Fruit fly (Drosophila melanogaster) whole organism, embryonic: ENCODE data around the gene CG42847.

Experiments used
- Abd-B ChIP-seq: fragments of 200-800 bp; sonication (Bioruptor generic); optimal IDR thresholded peaks from 2 replicates; lab custom pipeline; 2018; ENCODE audit warnings: missing biosample characterization, mild to moderate bottlenecking, missing genetic modification characterization, moderate library complexity
- Adf1 ChIP-seq: fragments of 200-800 bp; sonication (Bioruptor generic); IDR thresholded peaks from 2 replicates; pipeline ENCODE4 v1.3.6; 2022; ENCODE audit warnings: missing biosample characterization, missing genetic modification characterization
- BEAF-32 ChIP-seq: fragments of 200-800 bp; sonication (Bioruptor generic); optimal IDR thresholded peaks from 3 replicates; lab custom pipeline; 2017; ENCODE audit warnings: missing biosample characterization, missing genetic modification characterization, mild to moderate bottlenecking, moderate library complexity, missing genetic modification reagents
- C15 ChIP-seq: fragments of 200-800 bp; sonication (Bioruptor generic); IDR thresholded peaks from 3 replicates; pipeline ENCODE4 v1.3.6; 2022; ENCODE audit warnings: missing biosample characterization, missing genetic modification characterization
- CG11247 ChIP-seq: fragments of 200-800 bp; sonication (Bioruptor generic); IDR thresholded peaks from 2 replicates; pipeline ENCODE4 v1.3.6; 2022; ENCODE audit warnings: missing biosample characterization, missing genetic modification characterization
- CG11504 ChIP-seq: fragments of 200-800 bp; sonication (Bioruptor generic); optimal IDR thresholded peaks from 3 replicates; lab custom pipeline; 2019; ENCODE audit warnings: missing biosample characterization, mild to moderate bottlenecking, missing genetic modification characterization, moderate library complexity
- CG12219 ChIP-seq: fragments of 200-800 bp; sonication (Bioruptor generic); optimal IDR thresholded peaks from 3 replicates; lab custom pipeline; 2018; ENCODE audit warnings: missing biosample characterization, mild to moderate bottlenecking, missing genetic modification characterization
- CG13424 ChIP-seq: fragments of 200-800 bp; sonication (Bioruptor generic); optimal IDR thresholded peaks from 2 replicates; lab custom pipeline; 2019; ENCODE audit warnings: missing biosample characterization, mild to moderate bottlenecking, missing genetic modification characterization, moderate library complexity
- CG15514 ChIP-seq: fragments of 200-800 bp; sonication (Bioruptor generic); optimal IDR thresholded peaks from 3 replicates; lab custom pipeline; 2017; ENCODE audit warnings: missing biosample characterization, missing genetic modification characterization, mild to moderate bottlenecking, moderate library complexity, missing genetic modification reagents
- CG17361 ChIP-seq: fragments of 200-800 bp; sonication (Bioruptor generic); IDR thresholded peaks from 3 replicates; pipeline ENCODE4 v1.3.6; 2022; ENCODE audit warnings: missing biosample characterization, missing genetic modification characterization
- CG17612 ChIP-seq: fragments of 200-800 bp; sonication (Bioruptor generic); IDR thresholded peaks from 2 replicates; pipeline ENCODE4 v1.3.6; 2022; ENCODE audit warnings: missing biosample characterization, missing genetic modification characterization
- CG17802 ChIP-seq: fragments of 200-800 bp; sonication (Bioruptor generic); optimal IDR thresholded peaks from 2 replicates; lab custom pipeline; 2018; ENCODE audit warnings: missing biosample characterization, mild to moderate bottlenecking, missing genetic modification characterization, moderate library complexity
- CG18011 ChIP-seq: fragments of 200-800 bp; sonication (Bioruptor generic); optimal IDR thresholded peaks from 2 replicates; lab custom pipeline; 2017; ENCODE audit warnings: missing biosample characterization, missing genetic modification characterization, mild to moderate bottlenecking, moderate library complexity, missing genotype
- CG18262 ChIP-seq: fragments of 200-800 bp; optimal IDR thresholded peaks from 3 replicates; lab custom pipeline; 2019; ENCODE audit warnings: missing biosample characterization, mild to moderate bottlenecking, missing genetic modification characterization, moderate library complexity
- CG18476 ChIP-seq: fragments of 200-800 bp; sonication (Bioruptor generic); optimal IDR thresholded peaks from 2 replicates; lab custom pipeline; 2016; ENCODE audit warnings: missing biosample characterization, mild to moderate bottlenecking, missing genetic modification characterization
- CG32772 ChIP-seq: fragments of 200-800 bp; sonication (Bioruptor generic); IDR thresholded peaks from 2 replicates; pipeline ENCODE4 v1.3.6; 2022; ENCODE audit warnings: missing biosample characterization, missing genetic modification characterization
- CG34224 ChIP-seq: fragments of 200-800 bp; sonication (Bioruptor generic); IDR thresholded peaks from 3 replicates; pipeline ENCODE4 v1.3.6; 2022; ENCODE audit warnings: missing biosample characterization, missing genetic modification characterization; ENCODE audit not compliant: partially characterized antibody
- CG34422 ChIP-seq: fragments of 200-800 bp; sonication (Bioruptor generic); IDR thresholded peaks from 3 replicates; pipeline ENCODE4 v1.3.6; 2022; ENCODE audit warnings: missing biosample characterization, missing genetic modification characterization
- CG4404 ChIP-seq: fragments of 200-800 bp; sonication (Bioruptor generic); IDR thresholded peaks from 2 replicates; pipeline ENCODE4 v1.3.6; 2022; ENCODE audit warnings: missing biosample characterization, missing genetic modification characterization
- CG6813 ChIP-seq: fragments of 200-800 bp; sonication (Bioruptor generic); optimal IDR thresholded peaks from 2 replicates; lab custom pipeline; 2017; ENCODE audit warnings: missing biosample characterization, missing genetic modification characterization, mild to moderate bottlenecking, moderate library complexity, missing genetic modification reagents
- CG7963 ChIP-seq: fragments of 200-800 bp; sonication (Bioruptor generic); IDR thresholded peaks from 3 replicates; pipeline ENCODE4 v1.3.6; 2022; ENCODE audit warnings: missing biosample characterization, missing genetic modification characterization; ENCODE audit not compliant: partially characterized antibody
- CG8290 ChIP-seq, 3 experiments: fragments of 200-800 bp; sonication (Bioruptor generic); optimal IDR thresholded peaks; 2 replicates each; lab custom pipeline; 2016 to 2019; ENCODE audit warnings: missing biosample characterization in 3 of 3, missing genetic modification characterization in 3 of 3, mild to moderate bottlenecking in 2 of 3, moderate library complexity in 1 of 3
- CG9215 ChIP-seq: fragments of 200-800 bp; sonication (Bioruptor generic); IDR thresholded peaks from 2 replicates; pipeline ENCODE4 v1.3.6; 2022; ENCODE audit warnings: missing biosample characterization, missing genetic modification characterization
- CG9932 ChIP-seq: fragments of 200-800 bp; sonication (Bioruptor generic); IDR thresholded peaks from 2 replicates; pipeline ENCODE4 v1.3.6; 2022; ENCODE audit warnings: missing biosample characterization, missing genetic modification characterization
- CrebB ChIP-seq: fragments of 200-800 bp; sonication (Bioruptor generic); optimal IDR thresholded peaks from 3 replicates; lab custom pipeline; 2018; ENCODE audit warnings: missing biosample characterization, mild to moderate bottlenecking, missing genetic modification characterization
- Dref ChIP-seq: fragments of 200-800 bp; sonication (Bioruptor generic); IDR thresholded peaks from 2 replicates; pipeline ENCODE4 v1.3.6; 2022; ENCODE audit warnings: missing biosample characterization, missing genetic modification characterization
- Ets97D ChIP-seq: fragments of 200-800 bp; sonication (Bioruptor generic); optimal IDR thresholded peaks from 3 replicates; lab custom pipeline; 2016; ENCODE audit warnings: missing biosample characterization, missing genetic modification characterization
- HLH3B ChIP-seq: fragments of 200-800 bp; sonication (Bioruptor generic); IDR thresholded peaks from 2 replicates; pipeline ENCODE4 v1.3.6; 2022; ENCODE audit warnings: missing biosample characterization, missing genetic modification characterization
- HmgZ ChIP-seq: fragments of 200-800 bp; sonication (Bioruptor generic); optimal IDR thresholded peaks from 2 replicates; lab custom pipeline; 2018; ENCODE audit warnings: missing biosample characterization, mild to moderate bottlenecking, missing genetic modification characterization
- Hr78 ChIP-seq, 2 experiments: fragments of 200-800 bp in 1 of 2; fragments of >200 bp in 1 of 2; sonication (Bioruptor generic) in 1 of 2; optimal IDR thresholded peaks; 2 replicates each; lab custom pipeline; 2017 to 2019; ENCODE audit warnings: missing biosample characterization in 2 of 2, missing genetic modification characterization in 2 of 2, mild to moderate bottlenecking in 1 of 2, moderate library complexity in 1 of 2
- Jarid2 ChIP-seq: fragments of 200-800 bp; sonication (Bioruptor generic); optimal IDR thresholded peaks from 3 replicates; lab custom pipeline; 2017; ENCODE audit warnings: mild to moderate bottlenecking, missing biosample characterization, missing genetic modification reagents, missing genetic modification characterization
- Max ChIP-seq: fragments of 200-800 bp; sonication (Bioruptor generic); optimal IDR thresholded peaks from 2 replicates; lab custom pipeline; 2016; ENCODE audit warnings: missing biosample characterization, mild to moderate bottlenecking, missing genetic modification characterization
- NFAT ChIP-seq: fragments of 200-800 bp; sonication (Bioruptor generic); IDR thresholded peaks from 2 replicates; pipeline ENCODE4 v1.3.6; 2022; ENCODE audit warnings: missing biosample characterization, missing genetic modification characterization
- Sry-δ ChIP-seq: fragments of 200-800 bp; sonication (Bioruptor generic); optimal IDR thresholded peaks from 2 replicates; lab custom pipeline; 2016; ENCODE audit warnings: missing biosample characterization, missing genetic modification characterization
- Vsx1 ChIP-seq: fragments of 200-800 bp; sonication (Bioruptor generic); optimal IDR thresholded peaks from 2 replicates; lab custom pipeline; 2017; ENCODE audit warnings: missing biosample characterization, mild to moderate bottlenecking, missing genetic modification characterization, missing genetic modification reagents
- ab ChIP-seq: fragments of 200-800 bp; sonication (Bioruptor generic); optimal IDR thresholded peaks from 2 replicates; lab custom pipeline; 2016; ENCODE audit warnings: missing biosample characterization, missing genetic modification characterization
- caup ChIP-seq: fragments of 200-800 bp; sonication (Bioruptor generic); optimal IDR thresholded peaks from 3 replicates; lab custom pipeline; 2017; ENCODE audit warnings: missing biosample characterization, mild to moderate bottlenecking, missing genetic modification characterization, moderate library complexity; ENCODE audit not compliant: severe bottlenecking
- chn ChIP-seq: fragments of 200-800 bp; sonication (Bioruptor generic); optimal IDR thresholded peaks from 2 replicates; lab custom pipeline; 2016; ENCODE audit warnings: missing biosample characterization, missing genetic modification characterization
- da ChIP-seq: fragments of 200-800 bp; sonication (Bioruptor generic); optimal IDR thresholded peaks from 2 replicates; lab custom pipeline; 2016; ENCODE audit warnings: missing biosample characterization, missing genetic modification characterization
- dm ChIP-seq: fragments of 200-800 bp; sonication (Bioruptor generic); optimal IDR thresholded peaks from 3 replicates; lab custom pipeline; 2016; ENCODE audit warnings: missing biosample characterization, missing genetic modification characterization
- fru ChIP-seq: fragments of >200 bp; optimal IDR thresholded peaks from 2 replicates; lab custom pipeline; 2017
- hkb ChIP-seq, 2 experiments: fragments of 200-800 bp in 1 of 2; fragments of >200 bp in 1 of 2; sonication (Bioruptor generic) in 1 of 2; IDR thresholded peaks in 1 of 2; optimal IDR thresholded peaks in 1 of 2; 2 replicates each; pipeline versions ENCODE4 v1.3.6 to Lab custom; 2017 to 2022; ENCODE audit warnings: missing biosample characterization in 1 of 2, missing genetic modification characterization in 1 of 2
- jumu ChIP-seq: fragments of 200-800 bp; sonication (Bioruptor generic); optimal IDR thresholded peaks from 3 replicates; lab custom pipeline; 2016; ENCODE audit warnings: missing biosample characterization, missing genetic modification characterization
- lbe ChIP-seq: fragments of 200-800 bp; sonication (Bioruptor generic); optimal IDR thresholded peaks from 2 replicates; lab custom pipeline; 2016; ENCODE audit warnings: missing biosample characterization, mild to moderate bottlenecking, missing genetic modification characterization
- mirr ChIP-seq: fragments of 200-800 bp; sonication (Bioruptor generic); optimal IDR thresholded peaks from 3 replicates; lab custom pipeline; 2018; ENCODE audit warnings: missing biosample characterization, mild to moderate bottlenecking, missing genetic modification characterization
- pb ChIP-seq: fragments of 200-800 bp; sonication (Bioruptor generic); optimal IDR thresholded peaks from 3 replicates; lab custom pipeline; 2016; ENCODE audit warnings: missing biosample characterization, missing genetic modification characterization
- trh ChIP-seq: fragments of 200-800 bp; sonication (Bioruptor generic); optimal IDR thresholded peaks from 2 replicates; lab custom pipeline; 2016; ENCODE audit warnings: missing biosample characterization, missing genetic modification characterization
- ttk ChIP-seq: fragments of 200-800 bp; sonication (Bioruptor generic); IDR thresholded peaks from 2 replicates; pipeline ENCODE4 v2.1.2; 2022; ENCODE audit warnings: missing biosample characterization, missing genetic modification characterization

The CG42847 gene

dm6 chr2L:9388013-9388605, 39.6 kb upstream of the CG42847 start (continued):
- TF ChIP-seq CG34224 (GFP tag; lab: Robert Waterston, UW) (no peak), HLH3B (GFP tag; lab: Robert Waterston, UW) (peak; percentile 54), Vsx1 (GFP tag; lab: Kevin White, UChicago) (no peak), CG11504 (tag; lab: Kevin White, UChicago) (peak; percentile 67), CrebB (tag; lab: Kevin White, UChicago) (peak; percentile 31), Hr78 (GFP tag; optimal IDR thresholded peaks at IDR 0.05; lab: Kevin White, UChicago) (no peak), Ets97D (GFP tag; lab: Kevin White, UChicago) (peak; percentile 27), CG17361 (GFP tag; lab: Robert Waterston, UW) (peak; percentile 29; the same call in 1 of the 3 replicates), Jarid2 (no peak), ab (GFP tag; lab: Kevin White, UChicago) (no peak), Adf1 (peak; percentile 19), CG18262 (tag; lab: Kevin White, UChicago) (peak; percentile 20), Max (GFP tag; lab: Kevin White, UChicago) (peak; percentile 40), lbe (GFP tag; lab: Kevin White, UChicago) (peak; percentile 63), CG9932 (peak; percentile 93), Dref (GFP tag; lab: Robert Waterston, UW) (peak; percentile 35; the same call in 1 of the 2 replicates), da (GFP tag; lab: Kevin White, UChicago) (peak; percentile 45), CG13424 (tag; lab: Kevin White, UChicago) (peak; percentile 9), CG34422 (GFP tag; lab: Robert Waterston, UW) (peak; percentile 76; the same call in 2 of the 3 replicates), Sry-δ (GFP tag; lab: Kevin White, UChicago) (peak; percentile 18), CG18011 (GFP tag; lab: Kevin White, UChicago) (peak; percentile 52), CG17612 (GFP tag; lab: Robert Waterston, UW) (peak; percentile 30; the same call in 1 of the 2 replicates), dm (GFP tag; lab: Kevin White, UChicago) (peak; percentile 38), CG18476 (GFP tag; lab: Kevin White, UChicago) (peak; percentile 20), ttk (GFP tag; lab: Robert Waterston, UW) (0 out of 2 replicates have a peak, but pooled peaks have one; percentile 16), mirr (GFP tag; lab: Kevin White, UChicago) (peak; percentile 69), CG32772 (GFP tag; lab: Robert Waterston, UW) (peak; percentile 63; the same call in 1 of the 2 replicates), C15 (GFP tag; lab: Robert Waterston, UW) (peak; percentile 50; the same call in 1 of the 3 replicates), CG11247 (peak; percentile 74), fru (lab: Kevin White, UChicago) (no peak), NFAT (GFP tag; lab: Robert Waterston, UW) (peak; percentile 86), CG7963 (GFP tag; lab: Robert Waterston, UW) (no peak), BEAF-32 (GFP tag; lab: Kevin White, UChicago) (no peak), trh (GFP tag; lab: Kevin White, UChicago) (no peak), chn (GFP tag; lab: Kevin White, UChicago) (peak; percentile 58), CG6813 (GFP tag; lab: Kevin White, UChicago) (peak; percentile 37), CG9215 (GFP tag; lab: Robert Waterston, UW) (peak; percentile 58), Abd-B (GFP tag; lab: Kevin White, UChicago) (peak; percentile 61), HmgZ (tag; lab: Kevin White, UChicago) (peak; percentile 64), CG17802 (tag; lab: Kevin White, UChicago) (peak; percentile 13), CG15514 (GFP tag; lab: Kevin White, UChicago) (peak; percentile 66), CG12219 (GFP tag; lab: Kevin White, UChicago) (peak; percentile 21), caup (GFP tag; lab: Kevin White, UChicago) (peak; percentile 68), CG8290 (GFP tag; optimal IDR thresholded peaks at IDR 0.05; lab: Kevin White, UChicago) (no peak), CG8290 (tag; optimal IDR thresholded peaks at IDR 0.05; lab: Kevin White, UChicago) (peak in 1 of 2 experiments; percentile 95), CG4404 (GFP tag; lab: Robert Waterston, UW) (peak; percentile 57), pb (GFP tag; lab: Kevin White, UChicago) (peak; percentile 66), jumu (GFP tag; lab: Kevin White, UChicago) (peak; percentile 56), hkb (optimal IDR thresholded peaks at IDR 0.05; lab: Kevin White, UChicago) (no peak), hkb (GFP tag; IDR thresholded peaks at IDR 0.05; lab: Robert Waterston, UW) (peak; percentile 69)
